Worm (Caenorhabditis elegans) whole organism, midembryonic: ENCODE measurements around the gene idpb-3.

Source experiments
- klf-2 ChIP-seq: fragments of 200-800 bp; sonication (Bioruptor generic); conservative IDR thresholded peaks from 2 replicates; pipeline ENCODE4 v1.3.6; 2022; ENCODE audit warnings: missing genetic modification reagents, missing genetic modification characterization, missing compliant biosample characterization
- med-1 ChIP-seq: sonication (generic microtip); optimal IDR thresholded peaks from 2 replicates; lab custom pipeline; 2017; ENCODE audit warnings: missing genetic modification characterization, mild to moderate bottlenecking, missing compliant biosample characterization, antibody characterized with exemption, missing genetic modification reagents; ENCODE audit not compliant: insufficient read depth

ce11 chrII:5083341-5083740, 18.3 kb downstream of the idpb-3 start, which contains the start of gene C04G6.4:
- TF ChIP-seq med-1 (GFP tag; lab: Kevin White, UChicago) (no peak), klf-2 (GFP tag; lab: Robert Waterston, UW) (no peak)
